Worm (Caenorhabditis elegans): ENCODE results near the gene col-88.
A peak's percentile ranks its signal among the peaks of the same experiment; 100 is the strongest.

ce11 chrIII:84372-84771 lies 43.5 kb downstream of the col-88 start:
- TF ChIP-seq elt-3 (tag; optimal IDR thresholded peaks at IDR 0.05) (no peak), nhr-19 (GFP tag; conservative IDR thresholded peaks at IDR 0.05) (no peak), ztf-4 (tag; optimal IDR thresholded peaks at IDR 0.05) (no peak), zag-1 (tag; optimal IDR thresholded peaks at IDR 0.05) (no peak), egl-27 (tag; optimal IDR thresholded peaks at IDR 0.05) (no peak), nhr-85 (tag) (peak; percentile 56), hlh-17 (GFP tag; optimal IDR thresholded peaks at IDR 0.05; ENCODE audit: borderline replicate concordance) (no peak), ceh-8 (GFP tag; optimal IDR thresholded peaks at IDR 0.05) (no peak), pqm-1 (tag; optimal IDR thresholded peaks at IDR 0.05) (no peak), nhr-90 (tag; optimal IDR thresholded peaks at IDR 0.05; ENCODE audit: poor library complexity) (no peak), hlh-4 (tag; optimal IDR thresholded peaks at IDR 0.05) (no peak)
